Worm (Caenorhabditis elegans): Measurements from ENCODE around the gene F22F7.2.

DNA sequence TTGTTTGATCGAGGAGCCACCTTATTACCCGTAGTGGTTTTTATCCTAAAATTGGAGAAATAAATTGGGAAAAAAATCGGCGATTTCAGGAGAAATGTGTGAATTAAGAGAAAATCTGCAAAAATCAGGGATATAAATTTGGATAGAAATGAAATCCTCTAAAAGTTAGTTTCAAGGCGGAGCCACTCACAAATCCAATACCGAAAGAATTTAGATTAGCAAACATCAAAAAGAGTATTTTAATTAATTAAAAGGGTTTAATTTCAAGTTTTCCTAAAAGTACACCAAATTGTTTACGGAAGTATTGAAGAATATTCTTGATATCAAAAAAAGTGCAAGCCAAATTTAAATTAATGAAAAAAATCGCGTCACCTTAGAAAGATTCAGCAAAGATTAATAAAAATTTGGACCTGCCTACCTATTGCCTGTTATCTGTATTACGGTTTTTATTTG, 646 bp upstream of the F22F7.2 start, which contains the start of gene F22F7.8:
- TF ChIP-seq hmbx-1 (tag; optimal IDR thresholded peaks at IDR 0.05): no peak
- no peak for TF ChIP-seq sea-1 (GFP tag; conservative IDR thresholded peaks at IDR 0.05)

Data from whole organism, early embryonic.